Fruit fly (Drosophila melanogaster) whole organism, embryonic: ENCODE measurements around the gene CG41099.

Source experiments
- Aef1 ChIP-seq: fragments of 200-800 bp; sonication (Bioruptor generic); IDR thresholded peaks from 3 replicates; pipeline ENCODE4 v1.3.6; 2022; ENCODE audit warnings: missing biosample characterization, missing genetic modification characterization
- CG1024 ChIP-seq: fragments of 200-800 bp; sonication (Bioruptor generic); IDR thresholded peaks from 2 replicates; pipeline ENCODE4 v1.3.6; 2022; ENCODE audit warnings: missing biosample characterization, missing genetic modification characterization
- CG11560 ChIP-seq: fragments of 200-800 bp; sonication (Bioruptor generic); IDR thresholded peaks from 3 replicates; pipeline ENCODE4 v1.3.6; 2022; ENCODE audit warnings: missing biosample characterization, missing genetic modification characterization
- CG11723 ChIP-seq: fragments of 200-800 bp; sonication (Bioruptor generic); optimal IDR thresholded peaks from 2 replicates; lab custom pipeline; 2017; ENCODE audit warnings: missing biosample characterization, mild to moderate bottlenecking, missing genetic modification characterization
- CG12942 ChIP-seq: fragments of 200-800 bp; sonication (Bioruptor generic); optimal IDR thresholded peaks from 3 replicates; lab custom pipeline; 2016; ENCODE audit warnings: missing biosample characterization, missing genetic modification characterization
- CG1603 ChIP-seq: fragments of 200-800 bp; sonication (Bioruptor generic); optimal IDR thresholded peaks from 2 replicates; lab custom pipeline; 2019; ENCODE audit warnings: missing biosample characterization, mild to moderate bottlenecking, missing genetic modification characterization, moderate library complexity
- CG16813 ChIP-seq: fragments of 200-800 bp; sonication (Bioruptor generic); IDR thresholded peaks from 3 replicates; pipeline ENCODE4 v1.3.6; 2022; ENCODE audit warnings: missing biosample characterization, missing genetic modification characterization; ENCODE audit not compliant: partially characterized antibody
- CG17802 ChIP-seq: fragments of 200-800 bp; sonication (Bioruptor generic); optimal IDR thresholded peaks from 2 replicates; lab custom pipeline; 2018; ENCODE audit warnings: missing biosample characterization, mild to moderate bottlenecking, missing genetic modification characterization, moderate library complexity
- CG18011 ChIP-seq: fragments of 200-800 bp; sonication (Bioruptor generic); optimal IDR thresholded peaks from 2 replicates; lab custom pipeline; 2017; ENCODE audit warnings: missing biosample characterization, missing genetic modification characterization, mild to moderate bottlenecking, moderate library complexity, missing genotype
- CG2120 ChIP-seq: fragments of 200-800 bp; sonication (Bioruptor generic); optimal IDR thresholded peaks from 3 replicates; lab custom pipeline; 2016; ENCODE audit warnings: missing biosample characterization, missing genetic modification characterization
- CG2712 ChIP-seq: fragments of 200-800 bp; optimal IDR thresholded peaks from 3 replicates; lab custom pipeline; 2019; ENCODE audit warnings: missing biosample characterization, mild to moderate bottlenecking, missing genetic modification characterization, moderate library complexity
- CG30020 ChIP-seq: fragments of 200-800 bp; optimal IDR thresholded peaks from 2 replicates; lab custom pipeline; 2019; ENCODE audit warnings: missing biosample characterization, mild to moderate bottlenecking, missing genetic modification characterization, moderate library complexity
- CG31441 ChIP-seq: fragments of 200-800 bp; sonication (Bioruptor generic); IDR thresholded peaks from 2 replicates; pipeline ENCODE4 v1.3.6; 2022; ENCODE audit warnings: missing biosample characterization, missing genetic modification characterization
- CG33213 ChIP-seq: fragments of 200-800 bp; sonication (Bioruptor generic); optimal IDR thresholded peaks from 3 replicates; lab custom pipeline; 2016; ENCODE audit warnings: missing biosample characterization, missing genetic modification characterization
- CG4404 ChIP-seq: fragments of 200-800 bp; sonication (Bioruptor generic); IDR thresholded peaks from 2 replicates; pipeline ENCODE4 v1.3.6; 2022; ENCODE audit warnings: missing biosample characterization, missing genetic modification characterization
- CG4730 ChIP-seq: fragments of 200-800 bp; sonication (Bioruptor generic); IDR thresholded peaks from 2 replicates; pipeline ENCODE4 v1.3.6; 2022; ENCODE audit warnings: missing biosample characterization, missing genetic modification characterization
- CG4854 ChIP-seq: fragments of 200-800 bp; sonication (Bioruptor generic); optimal IDR thresholded peaks from 2 replicates; lab custom pipeline; 2016; ENCODE audit warnings: missing biosample characterization, missing genetic modification characterization, inconsistent platforms
- CG5245 ChIP-seq: fragments of 200-800 bp; sonication (Bioruptor generic); optimal IDR thresholded peaks from 3 replicates; lab custom pipeline; 2016; ENCODE audit warnings: missing biosample characterization, missing genetic modification characterization
- CG6272 ChIP-seq: fragments of 200-800 bp; sonication (Bioruptor generic); IDR thresholded peaks from 2 replicates; pipeline ENCODE4 v1.3.6; 2022; ENCODE audit warnings: missing biosample characterization, missing genetic modification characterization
- CG6683 ChIP-seq: fragments of 200-800 bp; sonication (Bioruptor generic); optimal IDR thresholded peaks from 2 replicates; lab custom pipeline; 2017; ENCODE audit warnings: missing biosample characterization, mild to moderate bottlenecking, missing genetic modification characterization, missing genetic modification reagents
- CG7357 ChIP-seq: fragments of 200-800 bp; sonication (Bioruptor generic); IDR thresholded peaks from 3 replicates; pipeline ENCODE4 v1.3.6; 2022; ENCODE audit warnings: missing biosample characterization, missing genetic modification characterization
- CG7745 ChIP-seq: fragments of 200-800 bp; sonication (Bioruptor generic); optimal IDR thresholded peaks from 2 replicates; lab custom pipeline; 2018; ENCODE audit warnings: missing biosample characterization, mild to moderate bottlenecking, missing genetic modification characterization, moderate library complexity
- CG8089 ChIP-seq: fragments of 200-800 bp; sonication (Bioruptor generic); optimal IDR thresholded peaks from 3 replicates; lab custom pipeline; 2016; ENCODE audit warnings: missing biosample characterization, missing genetic modification characterization
- Ets65A ChIP-seq: fragments of 200-800 bp; sonication (Bioruptor generic); peaks from one replicate; lab custom pipeline; 2016; ENCODE audit warnings: missing biosample characterization, missing genetic modification characterization
- Lhr ChIP-seq: fragments of 200-800 bp; sonication (Bioruptor generic); optimal IDR thresholded peaks from 3 replicates; lab custom pipeline; 2017; ENCODE audit warnings: mild to moderate bottlenecking, missing biosample characterization, missing genetic modification reagents, missing genetic modification characterization
- Sin3A ChIP-seq: fragments of >200 bp; optimal IDR thresholded peaks from 2 replicates; lab custom pipeline; 2018
- Xbp1 ChIP-seq: fragments of 200-800 bp; sonication (Bioruptor generic); optimal IDR thresholded peaks from 3 replicates; lab custom pipeline; 2016; ENCODE audit warnings: missing biosample characterization, mild to moderate bottlenecking, missing genetic modification characterization
- btn ChIP-seq: fragments of 200-800 bp; sonication (Bioruptor generic); optimal IDR thresholded peaks from 2 replicates; lab custom pipeline; 2016; ENCODE audit warnings: missing biosample characterization, missing genetic modification characterization
- crp ChIP-seq, 2 experiments: fragments of 200-800 bp; sonication (Bioruptor generic); optimal IDR thresholded peaks; 2 replicates in 1 of 2; 3 replicates in 1 of 2; lab custom pipeline; 2017; ENCODE audit warnings: missing biosample characterization in 2 of 2, missing genetic modification characterization in 2 of 2, mild to moderate bottlenecking in 1 of 2, moderate library complexity in 1 of 2
- exex ChIP-seq: fragments of 200-800 bp; sonication (Bioruptor generic); optimal IDR thresholded peaks from 4 replicates; lab custom pipeline; 2018; ENCODE audit warnings: missing biosample characterization, mild to moderate bottlenecking, missing genetic modification characterization, moderate library complexity
- ftz-f1 ChIP-seq: fragments of 200-800 bp; sonication (Bioruptor generic); optimal IDR thresholded peaks from 2 replicates; lab custom pipeline; 2016; ENCODE audit warnings: missing biosample characterization, missing genetic modification characterization
- grau ChIP-seq: fragments of 200-800 bp; optimal IDR thresholded peaks from 3 replicates; lab custom pipeline; 2019; ENCODE audit warnings: missing biosample characterization, mild to moderate bottlenecking, missing genetic modification characterization, moderate library complexity
- her ChIP-seq: fragments of 200-800 bp; sonication (Bioruptor generic); optimal IDR thresholded peaks from 2 replicates; lab custom pipeline; 2016; ENCODE audit warnings: missing biosample characterization, missing genetic modification characterization
- onecut ChIP-seq: fragments of 200-800 bp; sonication (Bioruptor generic); IDR thresholded peaks from 2 replicates; pipeline ENCODE4 v1.3.6; 2022; ENCODE audit warnings: missing biosample characterization, missing genetic modification characterization
- pho ChIP-seq: fragments of 200-800 bp; sonication (Bioruptor generic); optimal IDR thresholded peaks from 2 replicates; lab custom pipeline; 2016; ENCODE audit warnings: missing biosample characterization, missing genetic modification characterization
- row ChIP-seq: fragments of 200-800 bp; sonication (Bioruptor generic); IDR thresholded peaks from 3 replicates; pipeline ENCODE4 v1.3.6; 2022; ENCODE audit warnings: missing biosample characterization, missing genetic modification characterization
- slbo ChIP-seq: fragments of 200-800 bp; sonication (Bioruptor generic); IDR thresholded peaks from 2 replicates; pipeline ENCODE4 v1.3.6; 2022; ENCODE audit warnings: missing biosample characterization, missing genetic modification characterization
- ssp ChIP-seq: fragments of 200-800 bp; sonication (Bioruptor generic); IDR thresholded peaks from 2 replicates; pipeline ENCODE4 v1.3.6; 2022; ENCODE audit warnings: missing biosample characterization, missing genetic modification characterization
- trem ChIP-seq: fragments of 200-800 bp; optimal IDR thresholded peaks from 3 replicates; lab custom pipeline; 2019; ENCODE audit warnings: missing biosample characterization, mild to moderate bottlenecking, missing genetic modification characterization, moderate library complexity
- zen ChIP-seq: fragments of 200-800 bp; sonication (Bioruptor generic); optimal IDR thresholded peaks from 3 replicates; lab custom pipeline; 2018; ENCODE audit warnings: missing biosample characterization, mild to moderate bottlenecking, missing genetic modification characterization, moderate library complexity
- zfh2 ChIP-seq: fragments of 200-800 bp; sonication (Bioruptor generic); optimal IDR thresholded peaks from 2 replicates; lab custom pipeline; 2016; ENCODE audit warnings: missing biosample characterization, missing genetic modification characterization

Gene CG41099

DNA sequence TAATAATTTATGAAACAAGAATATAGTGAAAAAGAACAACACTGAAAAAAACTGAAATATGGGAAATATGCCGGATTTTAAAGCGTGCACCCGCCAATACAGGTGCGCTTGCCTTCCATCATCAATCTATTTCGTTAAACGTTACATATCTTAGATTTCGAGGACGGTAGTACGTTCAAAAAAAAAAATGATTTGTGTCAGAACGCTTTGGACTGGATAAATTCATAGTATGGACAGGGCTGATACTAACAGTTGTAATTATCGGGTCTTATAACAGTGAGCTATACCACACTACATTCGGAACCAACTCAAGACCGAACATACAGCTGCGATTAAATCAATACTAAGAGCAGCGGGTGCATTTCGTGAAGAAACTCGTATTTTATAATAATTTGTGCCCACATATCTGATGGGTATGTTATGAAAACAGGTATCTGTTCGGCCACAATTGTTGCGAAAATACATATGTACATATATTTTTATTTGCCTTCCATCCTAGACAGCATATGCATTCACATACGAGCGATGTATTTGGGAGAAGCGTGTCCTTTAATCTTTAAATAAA, at the start of gene CG41099 (continued):
- no peak for TF ChIP-seq ftz-f1
- peak; percentile 72 for TF ChIP-seq slbo (GFP tag; lab: Robert Waterston, UW)
- TF ChIP-seq zen (tag; lab: Kevin White, UChicago) = peak; percentile 42
- peak; percentile 45 for TF ChIP-seq CG8089
- peak; percentile 20 for TF ChIP-seq CG33213 (GFP tag; lab: Kevin White, UChicago)
- peak; percentile 51 for TF ChIP-seq Lhr (GFP tag; lab: Kevin White, UChicago)
- TF ChIP-seq Aef1 (GFP tag; lab: Robert Waterston, UW) = peak; percentile 23; the same call in 1 of the 3 replicates
- TF ChIP-seq zfh2 (GFP tag; lab: Kevin White, UChicago) = peak; percentile 45
- peak in 1 of 2 experiments; percentile 17 for TF ChIP-seq crp (GFP tag; optimal IDR thresholded peaks at IDR 0.05; lab: Kevin White, UChicago)
- peak; percentile 82 for TF ChIP-seq onecut (GFP tag; lab: Robert Waterston, UW)
- TF ChIP-seq CG5245 = peak; percentile 65
- TF ChIP-seq CG30020 (tag; lab: Kevin White, UChicago) = peak; percentile 97
- TF ChIP-seq CG7357 = peak; percentile 80
- TF ChIP-seq Xbp1 (GFP tag; lab: Kevin White, UChicago) = peak; percentile 8
- peak; percentile 96 for TF ChIP-seq CG18011 (GFP tag; lab: Kevin White, UChicago)

DNA sequence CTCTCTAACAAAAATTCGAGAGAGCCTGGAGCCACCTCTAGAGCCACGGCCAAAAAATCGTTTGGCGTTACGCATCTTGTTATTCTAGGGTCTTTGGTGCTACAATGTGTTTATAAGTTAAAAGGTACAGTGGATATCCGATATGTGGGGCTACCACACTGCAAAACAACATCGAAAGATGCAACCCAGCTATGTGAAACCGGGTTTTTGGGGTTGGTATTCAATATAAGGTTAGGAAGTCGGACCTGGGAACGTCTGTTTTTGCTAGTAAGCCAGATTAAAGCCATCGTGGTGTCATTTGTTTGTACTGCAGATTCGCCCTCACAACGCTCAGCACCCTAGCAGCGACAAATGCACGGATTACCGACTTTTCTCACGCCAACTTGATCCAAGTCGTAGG, 3.6 kb upstream of the CG41099 start:
- TF ChIP-seq CG2120 (no peak), exex (no peak), CG11723 (GFP tag; lab: Kevin White, UChicago) (peak; percentile 43), Ets65A (GFP tag; lab: Kevin White, UChicago) (peak; percentile 22), her (GFP tag; lab: Kevin White, UChicago) (no peak), CG1603 (peak; percentile 91), ftz-f1 (no peak), ssp (peak; percentile 96), CG7357 (peak; percentile 92), Aef1 (GFP tag; lab: Robert Waterston, UW) (no peak), CG7745 (tag; lab: Kevin White, UChicago) (no peak), CG4730 (GFP tag; lab: Robert Waterston, UW) (no peak), CG17802 (tag; lab: Kevin White, UChicago) (peak; percentile 96), pho (GFP tag; lab: Kevin White, UChicago) (no peak), Lhr (GFP tag; lab: Kevin White, UChicago) (peak; percentile 57), CG30020 (tag; lab: Kevin White, UChicago) (peak; percentile 92), CG1024 (peak; percentile 94), CG4404 (GFP tag; lab: Robert Waterston, UW) (no peak), CG31441 (GFP tag; lab: Robert Waterston, UW) (no peak), row (GFP tag; lab: Robert Waterston, UW) (peak; percentile 59), btn (GFP tag; lab: Kevin White, UChicago) (no peak), Sin3A (lab: Kevin White, UChicago) (no peak), CG6683 (GFP tag; lab: Kevin White, UChicago) (no peak), grau (tag; lab: Kevin White, UChicago) (peak; percentile 33), CG2712 (tag; lab: Kevin White, UChicago) (no peak), CG16813 (no peak), CG4854 (GFP tag; lab: Kevin White, UChicago) (no peak), CG11560 (tag; lab: Robert Waterston, UW) (no peak), CG12942 (GFP tag; lab: Kevin White, UChicago) (no peak), CG6272 (GFP tag; lab: Robert Waterston, UW) (0 out of 2 replicates have a peak, but pooled peaks have one; percentile 8), trem (tag; lab: Kevin White, UChicago) (no peak)
- TF ChIP-seq, all 482 proteins: peak for 12
